Fruit fly (Drosophila melanogaster): Measurements from ENCODE around the gene ppl.

DNA sequence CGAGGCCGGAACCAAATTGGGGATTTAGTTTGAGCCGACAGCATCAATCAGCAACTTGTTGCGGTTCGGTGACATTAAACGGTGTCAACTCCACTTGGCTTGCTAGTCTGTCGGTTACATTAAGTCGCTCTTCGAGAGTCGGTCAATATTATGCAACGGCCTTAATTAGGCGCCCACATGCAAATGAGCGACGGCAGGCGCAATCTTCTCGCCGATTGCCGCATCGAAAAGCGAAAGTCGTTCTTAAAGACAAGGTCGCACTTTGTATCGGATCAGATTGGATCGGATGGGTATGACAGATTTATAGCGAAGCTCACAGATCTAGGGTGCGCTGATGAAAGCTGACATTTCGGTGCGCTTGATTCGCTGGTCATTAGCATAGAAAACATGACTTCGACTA, 9.7 kb upstream of the ppl start:
- TF ChIP-seq CG32264 (GFP tag; optimal IDR thresholded peaks at IDR 0.05) (no peak), Hr78 (GFP tag; optimal IDR thresholded peaks at IDR 0.05) (no peak), GATAd (GFP tag; optimal IDR thresholded peaks at IDR 0.05) (no peak), Dfd (GFP tag; optimal IDR thresholded peaks at IDR 0.05) (no peak), ey (GFP tag; optimal IDR thresholded peaks at IDR 0.05) (no peak), Rel (GFP tag; optimal IDR thresholded peaks at IDR 0.05) (no peak), Rel (tag; optimal IDR thresholded peaks at IDR 0.05) (no peak), psq (GFP tag; optimal IDR thresholded peaks at IDR 0.05) (no peak)

All from whole organism, wandering third instar larva.